Worm (Caenorhabditis elegans) whole organism, L2 larva: Measurements from ENCODE around the gene cest-5.2.
"Not testable (repeated sequence)": the region's sequence is repeated elsewhere in the genome, so short reads cannot be mapped to it uniquely, and the experiment has no call there.

Experiments
- C34F6.9 ChIP-seq: fragments of 150-350 bp; optimal IDR thresholded peaks from 2 replicates; lab custom pipeline; 2014; ENCODE audit warnings: missing biosample characterization, missing genetic modification characterization
- blmp-1 ChIP-seq: sonication (generic microtip); optimal IDR thresholded peaks from 2 replicates; lab custom pipeline; 2017; ENCODE audit warnings: missing genetic modification characterization, mild to moderate bottlenecking, missing compliant biosample characterization, antibody characterized with exemption, moderate library complexity; ENCODE audit not compliant: insufficient read depth
- dmd-4 ChIP-seq: sonication (generic microtip); optimal IDR thresholded peaks from 2 replicates; lab custom pipeline; 2017; ENCODE audit warnings: missing biosample characterization, missing genetic modification characterization
- lin-11 ChIP-seq: fragments of 150-350 bp; sonication (generic microtip); optimal IDR thresholded peaks from 2 replicates; lab custom pipeline; 2014; ENCODE audit warnings: missing biosample characterization, missing genetic modification characterization, inconsistent platforms, mixed read lengths
- lin-13 ChIP-seq: fragments of 150-350 bp; optimal IDR thresholded peaks from 2 replicates; lab custom pipeline; 2014; ENCODE audit warnings: missing biosample characterization, missing genetic modification reagents, missing genetic modification characterization
- lin-39 ChIP-seq: fragments of 150-350 bp; optimal IDR thresholded peaks from 2 replicates; lab custom pipeline; 2014; ENCODE audit warnings: missing biosample characterization, missing genetic modification reagents, missing genetic modification characterization
- lsy-2 ChIP-seq, 2 experiments: fragments of 150-350 bp in 1 of 2; sonication (generic microtip) in 1 of 2; optimal IDR thresholded peaks; 2 replicates each; lab custom pipeline; 2014 to 2017; ENCODE audit warnings: missing biosample characterization in 2 of 2, missing genetic modification characterization in 2 of 2
- nhr-11 ChIP-seq: fragments of 150-350 bp; optimal IDR thresholded peaks from 2 replicates; lab custom pipeline; 2014; ENCODE audit warnings: missing biosample characterization, missing genetic modification characterization
- nhr-237 ChIP-seq: fragments of 150-350 bp; optimal IDR thresholded peaks from 2 replicates; lab custom pipeline; 2014; ENCODE audit warnings: missing biosample characterization, missing genetic modification characterization
- nhr-25 ChIP-seq: fragments of 150-350 bp; sonication (generic microtip); optimal IDR thresholded peaks from 3 replicates; lab custom pipeline; 2014; ENCODE audit warnings: missing biosample characterization, missing genetic modification characterization
- skn-1 ChIP-seq: sonication (generic microtip); optimal IDR thresholded peaks from 2 replicates; lab custom pipeline; 2017; ENCODE audit warnings: missing biosample characterization, missing genetic modification characterization
- unc-62 ChIP-seq: fragments of 150-350 bp; optimal IDR thresholded peaks from 2 replicates; lab custom pipeline; 2014; ENCODE audit warnings: missing biosample characterization, missing genetic modification reagents, missing genetic modification characterization

DNA sequence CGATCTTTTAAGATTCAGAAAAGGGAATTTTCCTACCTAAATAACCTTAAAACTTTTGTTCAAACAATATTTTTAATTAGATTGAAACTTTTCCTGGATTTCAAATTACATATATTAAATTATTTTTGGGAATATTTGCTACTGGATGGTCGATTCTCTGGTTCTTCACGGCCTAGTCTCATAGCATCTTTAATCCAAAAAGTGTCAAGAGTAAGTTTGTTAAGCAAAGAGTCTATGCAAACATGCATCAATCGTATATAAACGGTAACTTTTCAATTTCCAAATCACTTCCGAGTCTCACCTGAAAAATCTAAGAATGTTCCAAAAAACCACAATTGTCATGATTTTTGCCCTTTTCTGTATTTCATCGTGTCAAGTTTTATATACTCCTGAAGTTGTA, 29.8 kb downstream of the cest-5.2 start, which contains the start of gene nspb-4:
- not testable (repeated sequence) for TF ChIP-seq unc-62 (GFP tag; lab: Kevin White, UChicago); blmp-1 (tag; lab: Kevin White, UChicago); lin-11 (tag; lab: Kevin White, UChicago); skn-1 (tag; lab: Kevin White, UChicago); nhr-237 (tag; lab: Kevin White, UChicago); nhr-11; dmd-4 (tag; lab: Kevin White, UChicago); lin-39; lsy-2 (tag; optimal IDR thresholded peaks at IDR 0.05; lab: Kevin White, UChicago); C34F6.9; lin-13 (GFP tag; lab: Kevin White, UChicago); nhr-25 (tag; lab: Kevin White, UChicago)
